Worm (Caenorhabditis elegans) whole organism, mixed stage, embryonic: ENCODE data around the gene npp-19.

Source experiments
- M03D4.4 ChIP-seq: sonication (generic microtip); optimal IDR thresholded peaks from 2 replicates; lab custom pipeline; 2017; ENCODE audit warnings: mild to moderate bottlenecking, missing genetic modification characterization, missing compliant biosample characterization
- ceh-39 ChIP-seq: fragments of 150-350 bp; optimal IDR thresholded peaks from 2 replicates; lab custom pipeline; 2014; ENCODE audit warnings: missing biosample characterization, missing genetic modification characterization
- ceh-43 ChIP-seq: fragments of 200-800 bp; sonication (Bioruptor generic); optimal IDR thresholded peaks from 2 replicates; lab custom pipeline; 2018; ENCODE audit warnings: mild to moderate bottlenecking, missing genetic modification characterization, moderate library complexity, missing compliant biosample characterization
- ceh-83 ChIP-seq: fragments of 200-800 bp; sonication (Bioruptor generic); optimal IDR thresholded peaks from 2 replicates; lab custom pipeline; 2018; ENCODE audit warnings: mild to moderate bottlenecking, missing genetic modification characterization, missing compliant biosample characterization
- ces-1 ChIP-seq: fragments of 150-350 bp; optimal IDR thresholded peaks from 2 replicates; lab custom pipeline; 2014; ENCODE audit warnings: missing biosample characterization, missing genetic modification reagents, missing genetic modification characterization
- drap-1 ChIP-seq: fragments of 200-800 bp; sonication (Bioruptor generic); optimal IDR thresholded peaks from 3 replicates; lab custom pipeline; 2018; ENCODE audit warnings: mild to moderate bottlenecking, missing genetic modification characterization, missing compliant biosample characterization
- elt-1 ChIP-seq: sonication (generic microtip); optimal IDR thresholded peaks from 2 replicates; lab custom pipeline; 2017; ENCODE audit warnings: missing genetic modification characterization, mild to moderate bottlenecking, missing compliant biosample characterization, antibody characterized with exemption, moderate library complexity, borderline replicate concordance; ENCODE audit not compliant: insufficient read depth
- flh-1 ChIP-seq: fragments of 200-800 bp; sonication (Bioruptor generic); optimal IDR thresholded peaks from 2 replicates; lab custom pipeline; 2018; ENCODE audit warnings: mild to moderate bottlenecking, missing genetic modification characterization, moderate library complexity, missing compliant biosample characterization
- ham-2 ChIP-seq: fragments of 200-800 bp; sonication (Bioruptor generic); optimal IDR thresholded peaks from 2 replicates; lab custom pipeline; 2018; ENCODE audit warnings: mild to moderate bottlenecking, missing genetic modification characterization, missing compliant biosample characterization
- hlh-1 ChIP-seq: fragments of 150-350 bp; optimal IDR thresholded peaks from 2 replicates; lab custom pipeline; 2014; ENCODE audit warnings: missing biosample characterization, missing genetic modification reagents, missing genetic modification characterization
- lin-13 ChIP-seq: fragments of 150-350 bp; optimal IDR thresholded peaks from 2 replicates; lab custom pipeline; 2014; ENCODE audit warnings: missing biosample characterization, missing genetic modification characterization
- lin-32 ChIP-seq: fragments of 200-800 bp; sonication (Bioruptor generic); optimal IDR thresholded peaks from 2 replicates; lab custom pipeline; 2018; ENCODE audit warnings: mild to moderate bottlenecking, missing genetic modification characterization, missing compliant biosample characterization
- lsy-2 ChIP-seq: fragments of 150-350 bp; optimal IDR thresholded peaks from 2 replicates; lab custom pipeline; 2014; ENCODE audit warnings: missing biosample characterization, missing genetic modification characterization
- mab-5 ChIP-seq: fragments of 150-350 bp; optimal IDR thresholded peaks from 2 replicates; lab custom pipeline; 2014; ENCODE audit warnings: missing biosample characterization, missing genetic modification characterization
- mep-1 ChIP-seq: fragments of 150-350 bp; optimal IDR thresholded peaks from 2 replicates; lab custom pipeline; 2017; ENCODE audit warnings: missing biosample characterization, missing genetic modification reagents, missing genetic modification characterization, inconsistent platforms
- mls-2 ChIP-seq: sonication (generic microtip); optimal IDR thresholded peaks from 2 replicates; lab custom pipeline; 2016; ENCODE audit warnings: mild to moderate bottlenecking, missing genetic modification characterization, moderate library complexity, missing compliant biosample characterization
- nhr-12 ChIP-seq: fragments of 150-350 bp; optimal IDR thresholded peaks from 2 replicates; lab custom pipeline; 2014; ENCODE audit warnings: missing biosample characterization, missing genetic modification characterization
- nhr-2 ChIP-seq: fragments of 150-350 bp; optimal IDR thresholded peaks from 2 replicates; lab custom pipeline; 2014; ENCODE audit warnings: missing biosample characterization, missing genetic modification characterization
- nhr-237 ChIP-seq: fragments of 150-350 bp; optimal IDR thresholded peaks from 2 replicates; lab custom pipeline; 2014; ENCODE audit warnings: missing biosample characterization, missing genetic modification characterization
- nhr-28 ChIP-seq: fragments of 150-350 bp; optimal IDR thresholded peaks from 2 replicates; lab custom pipeline; 2014; ENCODE audit warnings: missing biosample characterization, missing genetic modification characterization
- nhr-76 ChIP-seq: sonication (generic microtip); optimal IDR thresholded peaks from 2 replicates; lab custom pipeline; 2017; ENCODE audit warnings: missing biosample characterization, missing genetic modification characterization
- pha-4 ChIP-seq: fragments of 150-350 bp; optimal IDR thresholded peaks from 2 replicates; lab custom pipeline; 2018; ENCODE audit warnings: missing biosample characterization, missing genetic modification reagents, missing genetic modification characterization
- sem-2 ChIP-seq: fragments of 200-800 bp; sonication (Bioruptor generic); optimal IDR thresholded peaks from 2 replicates; lab custom pipeline; 2018; ENCODE audit warnings: mild to moderate bottlenecking, missing genetic modification characterization, missing compliant biosample characterization
- snpc-4 ChIP-seq: fragments of 150-350 bp; optimal IDR thresholded peaks from 2 replicates; lab custom pipeline; 2014; ENCODE audit warnings: missing biosample characterization, missing genetic modification characterization
- sptf-1 ChIP-seq: sonication (generic microtip); optimal IDR thresholded peaks from 2 replicates; lab custom pipeline; 2017; ENCODE audit warnings: mild to moderate bottlenecking, missing genetic modification characterization, moderate library complexity, missing compliant biosample characterization
- tbx-8 ChIP-seq: fragments of 200-800 bp; sonication (Bioruptor generic); optimal IDR thresholded peaks from 2 replicates; lab custom pipeline; 2018; ENCODE audit warnings: mild to moderate bottlenecking, missing genetic modification characterization, moderate library complexity, missing compliant biosample characterization
- unc-120 ChIP-seq: sonication (generic microtip); optimal IDR thresholded peaks from 2 replicates; lab custom pipeline; 2017; ENCODE audit warnings: missing genetic modification characterization, missing compliant biosample characterization; ENCODE audit not compliant: poor library complexity, severe bottlenecking
- unc-39 ChIP-seq: fragments of 150-350 bp; optimal IDR thresholded peaks from 2 replicates; lab custom pipeline; 2014; ENCODE audit warnings: missing biosample characterization, missing genetic modification characterization
- unc-62 ChIP-seq: fragments of 150-350 bp; optimal IDR thresholded peaks from 2 replicates; lab custom pipeline; 2014; ENCODE audit warnings: missing biosample characterization, missing genetic modification reagents, missing genetic modification characterization
- ztf-11 ChIP-seq: fragments of 150-350 bp; optimal IDR thresholded peaks from 2 replicates; lab custom pipeline; 2014; ENCODE audit warnings: missing biosample characterization, missing genetic modification characterization

npp-19 gene

DNA sequence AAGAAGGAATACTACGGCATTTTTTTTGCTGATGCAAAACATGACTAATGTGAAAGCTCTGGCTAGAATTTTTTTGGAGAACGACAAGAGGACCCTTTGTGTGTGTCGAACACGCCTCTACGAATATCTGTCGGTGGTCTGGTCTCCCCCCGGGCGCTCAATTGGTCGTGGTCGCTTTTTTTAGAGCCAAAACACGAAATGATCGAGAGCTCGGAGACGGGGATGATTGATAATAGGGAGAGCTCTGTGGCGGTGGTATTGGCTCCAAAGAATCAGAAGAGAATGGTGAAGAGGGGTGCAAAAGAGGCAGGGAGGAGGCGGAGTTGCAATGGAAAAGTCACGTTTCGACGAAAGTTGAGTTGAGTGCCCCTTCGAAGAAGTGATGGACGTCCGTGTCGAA lies 31.3 kb upstream of the npp-19 start:
- TF ChIP-seq ceh-83 (GFP tag; lab: Kevin White, UChicago) (no peak), nhr-12 (tag; lab: Kevin White, UChicago) (no peak), unc-120 (tag; lab: Kevin White, UChicago) (no peak), sptf-1 (tag; lab: Kevin White, UChicago) (no peak), unc-39 (tag; lab: Kevin White, UChicago) (no peak), ztf-11 (tag; lab: Kevin White, UChicago) (no peak), elt-1 (no peak), flh-1 (GFP tag; lab: Kevin White, UChicago) (no peak), unc-62 (GFP tag; lab: Kevin White, UChicago) (no peak), nhr-237 (tag; lab: Kevin White, UChicago) (no peak), mep-1 (no peak), nhr-28 (tag; lab: Kevin White, UChicago) (no peak), lsy-2 (tag; lab: Kevin White, UChicago) (no peak), sem-2 (GFP tag; lab: Kevin White, UChicago) (no peak), nhr-76 (tag; lab: Kevin White, UChicago) (no peak), M03D4.4 (tag; lab: Kevin White, UChicago) (no peak), lin-32 (no peak)

DNA sequence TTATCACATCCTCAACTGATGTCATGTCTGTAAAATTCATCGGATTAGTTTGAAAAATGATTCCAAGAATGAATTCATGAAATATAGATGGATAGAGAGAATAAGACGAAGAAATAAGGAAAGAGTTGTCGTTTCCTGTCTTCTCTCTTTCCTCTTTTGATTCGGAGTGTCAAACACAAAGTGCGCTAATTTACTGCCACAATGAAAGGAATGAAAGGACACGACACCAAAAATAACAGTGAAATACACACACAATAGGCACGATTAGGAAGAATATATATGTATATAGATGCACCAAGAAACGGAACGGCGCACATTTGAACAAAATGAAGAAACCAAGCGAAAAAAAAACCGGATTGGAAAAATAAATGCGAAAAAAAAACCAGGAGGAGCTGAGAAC lies 30.8 kb upstream of the npp-19 start, which contains the start of gene VM106R.1:
TSS of gene VM106R.1 (minus strand) at position 101 of the 400 bp plus-strand sequence.
- no peak for TF ChIP-seq mab-5 (tag; lab: Kevin White, UChicago)

ce11 chrII:10824046-10824445 lies 25.8 kb upstream of the npp-19 start, which contains the start of the genes R06F6.12 and mix-1:
R06F6.12 (minus strand) TSS chrII:10824081.
mix-1 (plus strand) TSS chrII:10824246.
- TF ChIP-seq unc-62 (GFP tag; lab: Kevin White, UChicago) (peak; percentile 5), snpc-4 (tag; lab: Kevin White, UChicago) (no peak), ceh-39 (peak; percentile 14), sptf-1 (tag; lab: Kevin White, UChicago) (peak; percentile 34), mep-1 (peak; percentile 65), nhr-237 (tag; lab: Kevin White, UChicago) (peak; percentile 12), ceh-43 (no peak), pha-4 (tag; lab: Kevin White, UChicago) (peak; percentile 16), M03D4.4 (tag; lab: Kevin White, UChicago) (peak; percentile 24), lsy-2 (tag; lab: Kevin White, UChicago) (peak; percentile 65), lin-13 (tag; lab: Kevin White, UChicago) (peak; percentile 45), drap-1 (GFP tag; lab: Kevin White, UChicago) (peak; percentile 36), ces-1 (GFP tag; lab: Kevin White, UChicago) (peak; percentile 37), hlh-1 (peak; percentile 29), ham-2 (no peak)

- TF ChIP-seq nhr-237 (tag; lab: Kevin White, UChicago) (no peak), mls-2 (tag; lab: Kevin White, UChicago) (no peak), lsy-2 (tag; lab: Kevin White, UChicago) (no peak), mab-5 (tag; lab: Kevin White, UChicago) (no peak), tbx-8 (GFP tag; lab: Kevin White, UChicago) (no peak), lin-13 (tag; lab: Kevin White, UChicago) (no peak), ceh-83 (GFP tag; lab: Kevin White, UChicago) (no peak), ham-2 (no peak), flh-1 (GFP tag; lab: Kevin White, UChicago) (no peak)
Observed at ce11 chrII:10820679-10821078, 22.4 kb upstream of the npp-19 start, which contains the start of gene ech-4. ech-4 (plus strand) TSS chrII:10821031.

DNA sequence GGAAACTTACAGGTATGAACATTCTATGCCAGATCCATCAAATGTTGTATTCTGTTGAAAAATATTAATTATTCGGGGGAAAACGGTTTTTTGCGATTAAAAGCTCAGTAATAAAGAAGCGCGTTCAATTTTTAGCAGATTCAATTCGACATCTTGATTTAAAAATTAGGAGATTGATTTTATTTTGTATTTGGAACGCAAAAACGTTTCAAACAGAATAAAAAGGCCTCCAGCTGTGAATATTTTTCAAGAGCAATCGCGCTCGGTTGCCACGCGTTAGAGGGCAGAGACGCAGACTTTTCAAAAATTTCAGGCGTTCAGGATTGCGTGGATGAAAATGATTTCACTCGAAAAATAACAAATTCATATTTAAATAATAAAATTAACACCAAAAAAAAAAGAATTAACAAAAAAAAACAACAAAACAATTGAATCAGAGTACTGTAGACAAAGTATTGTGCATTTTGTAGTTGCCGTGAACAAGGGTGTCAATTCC lies 21.7 kb upstream of the npp-19 start, which contains the start of gene R06F6.8:
TSS of gene R06F6.8 (minus strand) at position 51 of the 496 bp plus-strand sequence.
- TF ChIP-seq nhr-2 (tag; lab: Kevin White, UChicago), result no peak
- TF ChIP-seq flh-1 (GFP tag; lab: Kevin White, UChicago), result no peak
- no peak for TF ChIP-seq pha-4 (tag; lab: Kevin White, UChicago)
- no peak for TF ChIP-seq ztf-11 (tag; lab: Kevin White, UChicago)
- TF ChIP-seq ces-1 (GFP tag; lab: Kevin White, UChicago), result peak; percentile 12
- no peak for TF ChIP-seq ceh-43
